Fruit fly (Drosophila melanogaster) whole organism, embryonic: ENCODE measurements around the gene CG43136.

Source experiments
- Antp ChIP-seq: fragments of 200-800 bp; sonication (Bioruptor generic); optimal IDR thresholded peaks from 3 replicates; lab custom pipeline; 2016; ENCODE audit warnings: missing biosample characterization, missing genetic modification characterization
- Blimp-1 ChIP-seq: fragments of 200-800 bp; sonication (Bioruptor generic); optimal IDR thresholded peaks from 3 replicates; lab custom pipeline; 2018; ENCODE audit warnings: missing biosample characterization, missing genetic modification characterization, mild to moderate bottlenecking, moderate library complexity, missing genetic modification reagents
- CG10147 ChIP-seq: fragments of 200-800 bp; sonication (Bioruptor generic); optimal IDR thresholded peaks from 2 replicates; lab custom pipeline; 2019; ENCODE audit warnings: missing biosample characterization, mild to moderate bottlenecking, missing genetic modification characterization, moderate library complexity
- CG10366 ChIP-seq: fragments of 200-800 bp; sonication (Bioruptor generic); IDR thresholded peaks from 2 replicates; pipeline ENCODE4 v1.3.6; 2022; ENCODE audit warnings: missing biosample characterization, missing genetic modification characterization
- CG10543 ChIP-seq: fragments of 200-800 bp; sonication (Bioruptor generic); optimal IDR thresholded peaks from 3 replicates; lab custom pipeline; 2017; ENCODE audit warnings: missing biosample characterization, mild to moderate bottlenecking, missing genetic modification characterization, moderate library complexity
- CG11247 ChIP-seq: fragments of 200-800 bp; sonication (Bioruptor generic); IDR thresholded peaks from 2 replicates; pipeline ENCODE4 v1.3.6; 2022; ENCODE audit warnings: missing biosample characterization, missing genetic modification characterization
- CG11560 ChIP-seq: fragments of 200-800 bp; sonication (Bioruptor generic); IDR thresholded peaks from 3 replicates; pipeline ENCODE4 v1.3.6; 2022; ENCODE audit warnings: missing biosample characterization, missing genetic modification characterization
- CG1233 ChIP-seq: fragments of 200-800 bp; sonication (Bioruptor generic); optimal IDR thresholded peaks from 4 replicates; lab custom pipeline; 2018; ENCODE audit warnings: missing biosample characterization, mild to moderate bottlenecking, missing genetic modification characterization
- CG12659 ChIP-seq: fragments of 200-800 bp; sonication (Bioruptor generic); optimal IDR thresholded peaks from 3 replicates; lab custom pipeline; 2017; ENCODE audit warnings: mild to moderate bottlenecking, missing biosample characterization, missing genetic modification reagents, missing genetic modification characterization
- CG12942 ChIP-seq: fragments of 200-800 bp; sonication (Bioruptor generic); optimal IDR thresholded peaks from 3 replicates; lab custom pipeline; 2016; ENCODE audit warnings: missing biosample characterization, missing genetic modification characterization
- CG13775 ChIP-seq: fragments of 200-800 bp; sonication (Bioruptor generic); optimal IDR thresholded peaks from 3 replicates; lab custom pipeline; 2017; ENCODE audit warnings: missing biosample characterization, mild to moderate bottlenecking, missing genetic modification characterization
- CG18619 ChIP-seq: fragments of 200-800 bp; sonication (Bioruptor generic); optimal IDR thresholded peaks from 3 replicates; lab custom pipeline; 2017; ENCODE audit warnings: missing biosample characterization, mild to moderate bottlenecking, missing genetic modification characterization
- CG2129 ChIP-seq: fragments of 200-800 bp; sonication (Bioruptor generic); IDR thresholded peaks from 2 replicates; pipeline ENCODE4 v1.3.6; 2022; ENCODE audit warnings: missing biosample characterization, missing genetic modification characterization; ENCODE audit not compliant: partially characterized antibody
- CG2889 ChIP-seq: fragments of 200-800 bp; sonication (Bioruptor generic); IDR thresholded peaks from 3 replicates; pipeline ENCODE4 v1.3.6; 2022; ENCODE audit warnings: missing biosample characterization, missing genetic modification characterization
- CG30403 ChIP-seq: fragments of 200-800 bp; sonication (Bioruptor generic); optimal IDR thresholded peaks from 3 replicates; lab custom pipeline; 2016; ENCODE audit warnings: missing biosample characterization, missing genetic modification characterization
- CG30431 ChIP-seq: fragments of 200-800 bp; sonication (Bioruptor generic); optimal IDR thresholded peaks from 2 replicates; lab custom pipeline; 2017; ENCODE audit warnings: missing biosample characterization, missing genetic modification characterization
- CG34422 ChIP-seq: fragments of 200-800 bp; sonication (Bioruptor generic); IDR thresholded peaks from 3 replicates; pipeline ENCODE4 v1.3.6; 2022; ENCODE audit warnings: missing biosample characterization, missing genetic modification characterization
- CG4424 ChIP-seq: fragments of 200-800 bp; sonication (Bioruptor generic); optimal IDR thresholded peaks from 3 replicates; lab custom pipeline; 2016; ENCODE audit warnings: missing biosample characterization, missing genetic modification characterization
- CG6272 ChIP-seq: fragments of 200-800 bp; sonication (Bioruptor generic); IDR thresholded peaks from 2 replicates; pipeline ENCODE4 v1.3.6; 2022; ENCODE audit warnings: missing biosample characterization, missing genetic modification characterization
- CG8478 ChIP-seq: fragments of >200 bp; optimal IDR thresholded peaks from 2 replicates; lab custom pipeline; 2018
- CG8944 ChIP-seq: fragments of 200-800 bp; sonication (Bioruptor generic); optimal IDR thresholded peaks from 3 replicates; lab custom pipeline; 2016; ENCODE audit warnings: missing biosample characterization, missing genetic modification characterization
- Dip2 ChIP-seq: fragments of 200-800 bp; sonication (Bioruptor generic); IDR thresholded peaks from 2 replicates; pipeline ENCODE4 v1.3.6; 2022; ENCODE audit warnings: missing biosample characterization, missing genetic modification characterization
- Dll ChIP-seq: fragments of 200-800 bp; sonication (Bioruptor generic); IDR thresholded peaks from 4 replicates; pipeline ENCODE4 v1.3.6; 2022; ENCODE audit warnings: missing biosample characterization, missing genetic modification characterization; ENCODE audit not compliant: partially characterized antibody
- Doc2 ChIP-seq: fragments of 200-800 bp; sonication (Bioruptor generic); IDR thresholded peaks from 2 replicates; pipeline ENCODE4 v1.3.6; 2022; ENCODE audit warnings: missing biosample characterization, missing genetic modification characterization
- Eip74EF ChIP-seq, 2 experiments: fragments of 200-800 bp in 1 of 2; fragments of >200 bp in 1 of 2; sonication (Bioruptor generic) in 1 of 2; optimal IDR thresholded peaks; 2 replicates each; lab custom pipeline; 2017 to 2019; ENCODE audit warnings: missing biosample characterization in 2 of 2, missing genetic modification characterization in 2 of 2, mild to moderate bottlenecking in 1 of 2, moderate library complexity in 1 of 2
- Hmr ChIP-seq: fragments of 200-800 bp; sonication (Bioruptor generic); optimal IDR thresholded peaks from 3 replicates; lab custom pipeline; 2017; ENCODE audit warnings: mild to moderate bottlenecking, missing biosample characterization, missing genetic modification reagents, missing genetic modification characterization
- Meics ChIP-seq: fragments of 200-800 bp; sonication (Bioruptor generic); optimal IDR thresholded peaks from 2 replicates; lab custom pipeline; 2017; ENCODE audit warnings: missing biosample characterization, mild to moderate bottlenecking, missing genetic modification characterization
- NK7.1 ChIP-seq: fragments of 200-800 bp; sonication (Bioruptor generic); optimal IDR thresholded peaks from 3 replicates; lab custom pipeline; 2016; ENCODE audit warnings: missing biosample characterization, missing genetic modification characterization
- Scr ChIP-seq: fragments of 200-800 bp; sonication (Bioruptor generic); IDR thresholded peaks from 2 replicates; pipeline ENCODE4 v1.3.6; 2022; ENCODE audit warnings: missing biosample characterization, missing genetic modification characterization; ENCODE audit not compliant: partially characterized antibody
- Trl ChIP-seq, 3 experiments: fragments of >200 bp in 2 of 3; fragments of 200-800 bp in 1 of 3; sonication (Bioruptor generic) in 1 of 3; optimal IDR thresholded peaks; 2 replicates in 1 of 3; 3 replicates in 2 of 3; lab custom pipeline; 2016 to 2017; ENCODE audit warnings: missing biosample characterization in 1 of 3, missing genetic modification characterization in 1 of 3
- bab2 ChIP-seq: fragments of 200-800 bp; sonication (Bioruptor generic); optimal IDR thresholded peaks from 2 replicates; lab custom pipeline; 2016; ENCODE audit warnings: missing biosample characterization, missing genetic modification characterization
- bcd ChIP-seq: fragments of 200-800 bp; sonication (Bioruptor generic); optimal IDR thresholded peaks from 2 replicates; lab custom pipeline; 2017; ENCODE audit warnings: missing biosample characterization, mild to moderate bottlenecking, missing genetic modification characterization
- cg ChIP-seq: fragments of 200-800 bp; sonication (Bioruptor generic); optimal IDR thresholded peaks from 3 replicates; lab custom pipeline; 2019; ENCODE audit warnings: missing biosample characterization, mild to moderate bottlenecking, missing genetic modification characterization, moderate library complexity
- chn ChIP-seq: fragments of 200-800 bp; sonication (Bioruptor generic); optimal IDR thresholded peaks from 2 replicates; lab custom pipeline; 2016; ENCODE audit warnings: missing biosample characterization, missing genetic modification characterization
- ems ChIP-seq: fragments of 200-800 bp; sonication (Bioruptor generic); optimal IDR thresholded peaks from 3 replicates; lab custom pipeline; 2016; ENCODE audit warnings: missing biosample characterization, missing genetic modification characterization
- gem ChIP-seq: fragments of 200-800 bp; sonication (Bioruptor generic); optimal IDR thresholded peaks from 2 replicates; lab custom pipeline; 2019; ENCODE audit warnings: missing biosample characterization, mild to moderate bottlenecking, missing genetic modification characterization, moderate library complexity
- grn ChIP-seq: fragments of 200-800 bp; sonication (Bioruptor generic); optimal IDR thresholded peaks from 3 replicates; lab custom pipeline; 2017; ENCODE audit warnings: missing biosample characterization, missing genetic modification characterization
- hth ChIP-seq: fragments of >200 bp; optimal IDR thresholded peaks from 2 replicates; lab custom pipeline; 2017; ENCODE audit warnings: inconsistent platforms
- ind ChIP-seq: fragments of 200-800 bp; sonication (Bioruptor generic); optimal IDR thresholded peaks from 3 replicates; lab custom pipeline; 2016; ENCODE audit warnings: missing biosample characterization, missing genetic modification characterization
- luna ChIP-seq: fragments of 200-800 bp; sonication (Bioruptor generic); optimal IDR thresholded peaks from 2 replicates; lab custom pipeline; 2016; ENCODE audit warnings: missing biosample characterization, missing genetic modification characterization
- nau ChIP-seq: fragments of 200-800 bp; sonication (Bioruptor generic); optimal IDR thresholded peaks from 3 replicates; lab custom pipeline; 2017; ENCODE audit warnings: missing biosample characterization, mild to moderate bottlenecking, missing genetic modification characterization, missing genetic modification reagents
- p53 ChIP-seq: fragments of 200-800 bp; sonication (Bioruptor generic); optimal IDR thresholded peaks from 2 replicates; lab custom pipeline; 2016; ENCODE audit warnings: missing biosample characterization, missing genetic modification characterization
- pho ChIP-seq: fragments of 200-800 bp; sonication (Bioruptor generic); optimal IDR thresholded peaks from 2 replicates; lab custom pipeline; 2016; ENCODE audit warnings: missing biosample characterization, missing genetic modification characterization
- psq ChIP-seq: fragments of 200-800 bp; sonication (Bioruptor generic); optimal IDR thresholded peaks from 2 replicates; lab custom pipeline; 2017; ENCODE audit warnings: missing biosample characterization, missing genetic modification characterization
- ranshi ChIP-seq: fragments of 200-800 bp; sonication (Bioruptor generic); IDR thresholded peaks from 2 replicates; pipeline ENCODE4 v1.3.6; 2022; ENCODE audit warnings: missing biosample characterization, missing genetic modification characterization
- run ChIP-seq: fragments of 200-800 bp; sonication (Bioruptor generic); optimal IDR thresholded peaks from 3 replicates; lab custom pipeline; 2018; ENCODE audit warnings: missing biosample characterization, mild to moderate bottlenecking, missing genetic modification characterization
- salm ChIP-seq: fragments of 200-800 bp; sonication (Bioruptor generic); optimal IDR thresholded peaks from 2 replicates; lab custom pipeline; 2018; ENCODE audit warnings: missing biosample characterization, mild to moderate bottlenecking, missing genetic modification characterization
- sc ChIP-seq, 3 experiments: fragments of >200 bp in 2 of 3; fragments of 200-800 bp in 1 of 3; sonication (Bioruptor generic) in 1 of 3; optimal IDR thresholded peaks; 2 replicates in 2 of 3; 3 replicates in 1 of 3; lab custom pipeline; 2017; ENCODE audit warnings: mild to moderate bottlenecking in 1 of 3, missing biosample characterization in 1 of 3, missing genetic modification characterization in 1 of 3, missing genetic modification reagents in 1 of 3
- ssp ChIP-seq: fragments of 200-800 bp; sonication (Bioruptor generic); IDR thresholded peaks from 2 replicates; pipeline ENCODE4 v1.3.6; 2022; ENCODE audit warnings: missing biosample characterization, missing genetic modification characterization

CG43136 gene

dm6 chrX:5895821-5896550, 42.4 kb downstream of the CG43136 start (continued):
- TF ChIP-seq Hmr (GFP tag; lab: Kevin White, UChicago) (peak; percentile 82), Trl (optimal IDR thresholded peaks at IDR 0.05; lab: Kevin White, UChicago) (no peak), Trl (GFP tag; optimal IDR thresholded peaks at IDR 0.05; lab: Kevin White, UChicago) (peak; percentile 84), CG4424 (GFP tag; lab: Kevin White, UChicago) (peak; percentile 92), CG8944 (GFP tag; lab: Kevin White, UChicago) (peak; percentile 88), Meics (GFP tag; lab: Kevin White, UChicago) (peak; percentile 82), grn (GFP tag; lab: Kevin White, UChicago) (peak; percentile 50), CG1233 (GFP tag; lab: Kevin White, UChicago) (peak; percentile 83), CG10543 (GFP tag; lab: Kevin White, UChicago) (no peak), CG2889 (GFP tag; lab: Robert Waterston, UW) (peak; percentile 78; the same call in 2 of the 3 replicates), CG30403 (GFP tag; lab: Kevin White, UChicago) (peak; percentile 89), ind (GFP tag; lab: Kevin White, UChicago) (peak; percentile 90), Doc2 (GFP tag; lab: Robert Waterston, UW) (peak; percentile 39; the same call in 1 of the 2 replicates), salm (peak; percentile 86), psq (GFP tag; lab: Kevin White, UChicago) (peak; percentile 30), pho (GFP tag; lab: Kevin White, UChicago) (peak; percentile 72), bab2 (GFP tag; lab: Kevin White, UChicago) (peak; percentile 87), hth (lab: Kevin White, UChicago) (no peak), ranshi (GFP tag; lab: Robert Waterston, UW) (peak; percentile 90), Blimp-1 (peak; percentile 91), CG10366 (GFP tag; lab: Robert Waterston, UW) (peak; percentile 92), CG8478 (lab: Kevin White, UChicago) (no peak), CG10147 (peak; percentile 67), CG12659 (GFP tag; lab: Kevin White, UChicago) (peak; percentile 85), ssp (GFP tag; lab: Robert Waterston, UW) (peak; percentile 83), nau (peak; percentile 85), ems (GFP tag; lab: Kevin White, UChicago) (peak; percentile 88), CG6272 (GFP tag; lab: Robert Waterston, UW) (peak; percentile 65), CG18619 (GFP tag; lab: Kevin White, UChicago) (peak; percentile 84), NK7.1 (GFP tag; lab: Kevin White, UChicago) (peak; percentile 83), CG13775 (peak; percentile 67), Scr (GFP tag; lab: Robert Waterston, UW) (no peak), luna (no peak), CG30431 (peak; percentile 85), p53 (GFP tag; lab: Kevin White, UChicago) (peak; percentile 75), run (tag; lab: Kevin White, UChicago) (peak; percentile 70), CG12942 (GFP tag; lab: Kevin White, UChicago) (peak; percentile 82), Antp (peak; percentile 91), chn (GFP tag; lab: Kevin White, UChicago) (peak; percentile 88), CG2129 (GFP tag; lab: Robert Waterston, UW) (no peak), Dll (GFP tag; lab: Robert Waterston, UW) (no peak), sc (optimal IDR thresholded peaks at IDR 0.05; lab: Kevin White, UChicago) (no peak), sc (GFP tag; optimal IDR thresholded peaks at IDR 0.05; lab: Kevin White, UChicago) (peak; percentile 84), Dip2 (GFP tag; lab: Robert Waterston, UW) (no peak; the same call in 1 of the 2 replicates), Eip74EF (GFP tag; optimal IDR thresholded peaks at IDR 0.05; lab: Kevin White, UChicago) (peak in 1 of 2 experiments; percentile 81), CG11560 (tag; lab: Robert Waterston, UW) (peak; percentile 80), CG11247 (GFP tag; lab: Robert Waterston, UW) (peak; percentile 84), gem (tag; lab: Kevin White, UChicago) (peak; percentile 91), bcd (peak; percentile 88), cg (no peak), CG34422 (peak; percentile 94)
